Worm (Caenorhabditis elegans): Measurements from ENCODE around the gene C29F7.1.
A peak's percentile ranks its signal among the peaks of the same experiment; 100 is the strongest.
"Not testable (repeated sequence)": the region's sequence is repeated elsewhere in the genome, so short reads cannot be mapped to it uniquely, and the experiment has no call there.

C29F7.1 gene

DNA sequence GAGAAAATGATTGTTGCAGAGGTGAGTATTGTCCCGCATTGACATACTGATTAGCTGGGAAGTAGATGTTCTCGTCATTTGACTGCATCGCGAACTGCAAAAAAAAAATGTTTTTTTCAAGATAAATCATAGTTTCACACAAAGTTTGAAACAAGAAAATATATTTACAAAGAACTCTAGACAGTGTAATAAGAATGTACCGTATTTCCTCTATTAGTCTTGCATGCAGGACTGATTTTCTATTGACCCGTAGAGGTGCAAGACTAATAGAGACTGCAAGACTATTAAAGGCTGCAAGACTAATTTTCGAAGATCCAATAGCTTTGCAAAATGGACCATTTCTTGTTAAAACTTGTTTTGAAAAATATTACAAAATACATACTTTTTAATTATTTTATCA is 13.6 kb downstream of the C29F7.1 start, which contains the start of gene fkh-3:
fkh-3 (minus strand) TSS at position 101 of the 400 bp plus-strand sequence.
- no peak for TF ChIP-seq ztf-4 (tag; optimal IDR thresholded peaks at IDR 0.05)
- no peak for TF ChIP-seq skn-1 (tag; optimal IDR thresholded peaks at IDR 0.05)

DNA sequence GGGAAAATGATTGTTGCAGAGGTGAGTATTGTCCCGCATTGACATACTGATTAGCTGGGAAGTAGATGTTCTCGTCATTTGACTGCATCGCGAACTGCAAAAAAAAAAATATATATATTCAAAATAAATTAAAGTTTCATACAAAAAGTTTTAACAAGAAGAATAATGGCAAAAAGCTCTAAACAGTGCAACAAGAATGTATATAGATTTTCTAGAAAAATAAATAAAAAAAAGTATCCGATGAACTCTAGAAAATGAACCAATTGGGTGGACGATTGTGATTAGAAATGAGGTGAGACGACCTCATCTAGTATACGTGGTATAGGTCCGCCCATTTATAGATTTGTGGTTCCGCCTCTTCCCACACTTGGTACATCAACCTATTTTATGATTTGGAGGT is 19.0 kb downstream of the C29F7.1 start, which contains the start of gene fkh-4:
fkh-4 (minus strand) TSS at position 101 of the 400 bp plus-strand sequence.
- TF ChIP-seq nhr-25 (tag; optimal IDR thresholded peaks at IDR 0.05); unc-62 (GFP tag; optimal IDR thresholded peaks at IDR 0.05); pqm-1 (tag; optimal IDR thresholded peaks at IDR 0.05): not testable (repeated sequence)

DNA sequence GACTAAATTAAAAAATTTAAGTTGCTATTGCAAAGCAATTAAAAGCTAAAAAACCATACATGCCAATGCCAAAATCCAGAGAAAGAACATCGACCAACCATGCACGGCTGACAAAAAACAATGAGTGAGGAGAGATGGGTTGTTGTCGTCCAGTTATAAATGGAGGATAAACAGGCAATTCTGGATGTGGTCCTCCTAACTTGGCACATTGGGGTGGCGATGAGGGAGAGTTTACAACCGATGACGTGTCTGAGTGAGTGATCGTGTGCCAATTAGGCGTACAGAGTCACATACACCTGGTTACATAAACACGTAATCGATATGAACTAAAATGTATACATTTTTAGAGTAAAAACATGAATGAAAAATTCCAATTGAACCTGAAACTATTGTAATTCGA is 21.7 kb downstream of the C29F7.1 start, which contains the start of gene C29F7.10:
C29F7.10 (minus strand) TSS at position 101 of the 400 bp plus-strand sequence.
- TF ChIP-seq sea-2 (GFP tag; optimal IDR thresholded peaks at IDR 0.05); mdl-1 (tag; optimal IDR thresholded peaks at IDR 0.05); nhr-77 (tag; optimal IDR thresholded peaks at IDR 0.05): not testable (repeated sequence)

DNA sequence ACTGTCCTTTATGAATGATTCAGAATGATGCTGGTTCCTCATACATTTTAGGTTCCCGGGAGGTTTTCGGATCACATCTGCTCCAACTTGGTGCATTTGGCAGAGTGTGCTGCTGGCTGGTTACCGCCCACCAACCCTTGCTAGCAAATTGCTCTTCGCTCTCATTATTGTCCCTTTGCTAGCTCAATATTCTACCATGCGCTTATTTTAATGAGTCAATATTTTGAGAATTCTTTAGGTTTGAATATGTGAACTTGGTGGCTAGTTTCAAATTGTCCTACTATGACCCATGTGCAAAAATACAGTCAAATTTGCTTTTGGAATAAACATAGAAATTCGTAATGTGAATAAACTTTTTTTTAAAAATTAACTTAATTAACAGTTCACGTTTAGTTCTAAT is 25.4 kb downstream of the C29F7.1 start:
- TF ChIP-seq fos-1 (tag; optimal IDR thresholded peaks at IDR 0.05) (no peak), mdl-1 (tag; optimal IDR thresholded peaks at IDR 0.05) (no peak), mml-1 (tag; optimal IDR thresholded peaks at IDR 0.05) (no peak), nhr-237 (tag; optimal IDR thresholded peaks at IDR 0.05) (no peak), nhr-67 (tag; optimal IDR thresholded peaks at IDR 0.05) (no peak), ama-1 (optimal IDR thresholded peaks at IDR 0.05) (no peak), unc-62 (GFP tag; optimal IDR thresholded peaks at IDR 0.05) (no peak), nhr-23 (tag; optimal IDR thresholded peaks at IDR 0.05) (no peak), snpc-4 (tag; optimal IDR thresholded peaks at IDR 0.05) (no peak), ceh-82 (tag; optimal IDR thresholded peaks at IDR 0.05) (no peak), zag-1 (tag; optimal IDR thresholded peaks at IDR 0.05) (no peak), pha-4 (tag; optimal IDR thresholded peaks at IDR 0.05) (no peak)

DNA sequence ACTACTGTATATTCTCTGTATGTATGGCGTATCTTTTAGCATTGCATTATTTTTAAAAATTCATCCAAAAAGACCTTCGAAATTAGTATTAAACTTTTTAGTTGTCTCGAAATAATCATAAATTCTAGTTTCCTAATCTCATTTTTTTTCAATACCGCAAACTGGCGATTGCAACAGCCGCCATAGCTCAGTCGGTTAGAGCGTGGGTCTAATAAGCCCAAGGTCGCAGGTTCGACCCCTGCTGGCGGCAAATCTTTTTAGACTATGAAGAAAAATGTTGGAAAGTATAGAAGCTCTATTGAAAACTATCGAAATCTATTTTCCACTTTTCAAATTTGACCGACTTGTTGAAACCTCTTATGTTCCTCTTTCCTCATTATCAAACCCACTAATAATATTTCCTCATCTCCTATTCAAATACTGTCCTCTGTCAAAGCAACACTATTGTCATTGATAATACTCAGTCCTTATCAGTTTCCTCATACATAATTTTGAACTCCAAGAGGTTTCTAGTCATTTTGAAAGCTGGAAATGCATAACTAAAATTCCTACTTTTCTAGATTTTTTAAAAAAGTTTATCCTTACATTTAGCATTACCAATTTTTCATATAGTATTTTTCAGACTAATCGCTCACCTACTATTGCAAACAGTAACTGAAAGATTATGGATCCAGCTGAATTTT is 26.2 kb downstream of the C29F7.1 start, which contains the start of gene jmjd-3.3:
jmjd-3.3 (plus strand) TSS at position 633 of the 683 bp plus-strand sequence.
- TF ChIP-seq lin-15B (tag; optimal IDR thresholded peaks at IDR 0.05) (no peak), elt-1 (tag; optimal IDR thresholded peaks at IDR 0.05) (no peak), mml-1 (tag; optimal IDR thresholded peaks at IDR 0.05) (no peak), elt-3 (tag; optimal IDR thresholded peaks at IDR 0.05) (no peak), zag-1 (tag; optimal IDR thresholded peaks at IDR 0.05) (no peak), fkh-2 (tag; optimal IDR thresholded peaks at IDR 0.05) (no peak), ceh-16 (tag; optimal IDR thresholded peaks at IDR 0.05) (no peak), ZK546.5 (tag; optimal IDR thresholded peaks at IDR 0.05) (no peak), pha-4 (tag; optimal IDR thresholded peaks at IDR 0.05) (no peak), fkh-10 (GFP tag; optimal IDR thresholded peaks at IDR 0.05) (no peak), nhr-25 (tag; optimal IDR thresholded peaks at IDR 0.05) (no peak), nhr-28 (tag; optimal IDR thresholded peaks at IDR 0.05) (no peak)

DNA sequence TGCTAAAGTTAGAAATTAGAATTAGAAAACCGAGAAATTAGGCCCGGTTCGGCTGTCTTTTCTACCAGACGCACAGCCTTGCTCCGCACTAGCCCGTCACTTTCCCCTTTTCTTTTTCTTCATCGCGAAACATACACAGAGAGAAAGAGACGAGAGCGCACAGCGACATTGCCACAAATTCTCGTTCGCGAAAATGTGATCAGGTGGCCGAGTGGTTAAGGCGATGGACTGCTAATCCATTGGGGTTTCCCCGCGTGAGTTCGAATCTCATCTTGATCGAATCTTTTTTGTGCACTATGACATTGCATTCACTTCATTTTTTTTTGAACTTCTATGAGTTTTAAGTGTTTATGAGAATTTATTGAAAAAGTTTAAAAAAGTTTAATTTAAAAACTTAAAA is 32.7 kb downstream of the C29F7.1 start:
- TF ChIP-seq unc-62 (GFP tag; optimal IDR thresholded peaks at IDR 0.05) (no peak), lin-15B (tag; optimal IDR thresholded peaks at IDR 0.05) (no peak), hmg-11 (tag; optimal IDR thresholded peaks at IDR 0.05) (peak; percentile 26), ceh-28 (tag; optimal IDR thresholded peaks at IDR 0.05) (peak; percentile 21), lin-39 (tag; optimal IDR thresholded peaks at IDR 0.05) (peak; percentile 33), pha-4 (tag; optimal IDR thresholded peaks at IDR 0.05) (peak; percentile 54), ama-1 (optimal IDR thresholded peaks at IDR 0.05) (no peak), ZK546.5 (tag; optimal IDR thresholded peaks at IDR 0.05) (no peak), nhr-23 (tag; optimal IDR thresholded peaks at IDR 0.05) (peak; percentile 27), elt-2 (tag; optimal IDR thresholded peaks at IDR 0.05) (peak; percentile 23), nhr-43 (tag; optimal IDR thresholded peaks at IDR 0.05; ENCODE audit: poor library complexity, severe bottlenecking) (peak; percentile 17), sea-2 (GFP tag; optimal IDR thresholded peaks at IDR 0.05) (no peak), nhr-76 (tag; optimal IDR thresholded peaks at IDR 0.05) (no peak), nhr-25 (tag; optimal IDR thresholded peaks at IDR 0.05) (no peak), lsy-12 (tag; optimal IDR thresholded peaks at IDR 0.05) (peak; percentile 44), nhr-11 (tag; optimal IDR thresholded peaks at IDR 0.05) (no peak), tbx-2 (tag; optimal IDR thresholded peaks at IDR 0.05) (peak; percentile 44), snpc-4 (tag; optimal IDR thresholded peaks at IDR 0.05) (no peak), daf-12 (tag; optimal IDR thresholded peaks at IDR 0.05) (no peak), ceh-82 (tag; optimal IDR thresholded peaks at IDR 0.05) (peak; percentile 44), skn-1 (tag; optimal IDR thresholded peaks at IDR 0.05) (peak; percentile 15)

Measured in whole organism, L3 larva.